Worm (Caenorhabditis elegans) whole organism, late embryonic: Measurements from ENCODE around the gene etr-1.

ENCODE experiments used
- C08G9.2 ChIP-seq: sonication (generic microtip); optimal IDR thresholded peaks from 2 replicates; lab custom pipeline; 2016; ENCODE audit warnings: mild to moderate bottlenecking, missing genetic modification characterization, moderate library complexity, missing compliant biosample characterization
- F13H6.1 ChIP-seq: sonication (generic microtip); optimal IDR thresholded peaks from 2 replicates; lab custom pipeline; 2016; ENCODE audit warnings: missing genetic modification characterization, missing compliant biosample characterization
- K02D7.2 ChIP-seq: sonication (generic microtip); optimal IDR thresholded peaks from 2 replicates; lab custom pipeline; 2017; ENCODE audit warnings: mild to moderate bottlenecking, missing genetic modification characterization, missing compliant biosample characterization
- T23F11.4 ChIP-seq: fragments of 200-800 bp; sonication (Bioruptor generic); optimal IDR thresholded peaks from 2 replicates; lab custom pipeline; 2018; ENCODE audit warnings: mild to moderate bottlenecking, missing genetic modification characterization, missing compliant biosample characterization
- Y22D7AL.16 ChIP-seq: sonication (generic microtip); optimal IDR thresholded peaks from 2 replicates; lab custom pipeline; 2016; ENCODE audit warnings: missing genetic modification characterization, missing compliant biosample characterization
- ahr-1 ChIP-seq: sonication (generic microtip); optimal IDR thresholded peaks from 2 replicates; lab custom pipeline; 2016; ENCODE audit warnings: missing genetic modification characterization, missing compliant biosample characterization
- ama-1 ChIP-seq: fragments of 150-350 bp; optimal IDR thresholded peaks from 2 replicates; lab custom pipeline; 2014
- ceh-14 ChIP-seq: sonication (generic microtip); optimal IDR thresholded peaks from 2 replicates; lab custom pipeline; 2016; ENCODE audit warnings: missing genotype, missing genetic modification characterization, missing compliant biosample characterization
- ceh-18 ChIP-seq: sonication (generic microtip); optimal IDR thresholded peaks from 2 replicates; lab custom pipeline; 2016; ENCODE audit warnings: missing genetic modification characterization, missing compliant biosample characterization
- ceh-22 ChIP-seq: sonication (generic microtip); optimal IDR thresholded peaks from 2 replicates; lab custom pipeline; 2017; ENCODE audit warnings: missing biosample characterization, missing genetic modification characterization
- ceh-30 ChIP-seq: fragments of 150-350 bp; optimal IDR thresholded peaks from 2 replicates; lab custom pipeline; 2014; ENCODE audit warnings: missing biosample characterization, missing genetic modification characterization
- ceh-31 ChIP-seq: sonication (generic microtip); optimal IDR thresholded peaks from 2 replicates; lab custom pipeline; 2016; ENCODE audit warnings: missing genetic modification characterization, missing compliant biosample characterization
- ceh-48 ChIP-seq: sonication (generic microtip); optimal IDR thresholded peaks from 2 replicates; lab custom pipeline; 2016; ENCODE audit warnings: missing genetic modification characterization, inconsistent platforms, missing compliant biosample characterization
- ceh-6 ChIP-seq: fragments of 200-800 bp; sonication (Bioruptor generic); optimal IDR thresholded peaks from 2 replicates; lab custom pipeline; 2018; ENCODE audit warnings: mild to moderate bottlenecking, missing genetic modification characterization, missing compliant biosample characterization
- ceh-9 ChIP-seq: sonication (generic microtip); optimal IDR thresholded peaks from 2 replicates; lab custom pipeline; 2016; ENCODE audit warnings: mild to moderate bottlenecking, missing genetic modification characterization, inconsistent platforms, missing compliant biosample characterization
- che-1 ChIP-seq: sonication (generic microtip); optimal IDR thresholded peaks from 2 replicates; lab custom pipeline; 2016; ENCODE audit warnings: mild to moderate bottlenecking, missing genetic modification characterization, missing compliant biosample characterization
- dmd-4 ChIP-seq: sonication (generic microtip); optimal IDR thresholded peaks from 2 replicates; lab custom pipeline; 2016; ENCODE audit warnings: borderline replicate concordance, missing genetic modification characterization, missing compliant biosample characterization
- dve-1 ChIP-seq: sonication (generic microtip); optimal IDR thresholded peaks from 2 replicates; lab custom pipeline; 2017; ENCODE audit warnings: antibody characterized with exemption, mild to moderate bottlenecking, missing genetic modification characterization, missing compliant biosample characterization
- elt-2 ChIP-seq: sonication (generic microtip); optimal IDR thresholded peaks from 2 replicates; lab custom pipeline; 2016; ENCODE audit warnings: missing genetic modification reagents, missing genetic modification characterization, missing compliant biosample characterization
- fkh-6 ChIP-seq: sonication (generic microtip); optimal IDR thresholded peaks from 2 replicates; lab custom pipeline; 2016; ENCODE audit warnings: missing genetic modification characterization, missing compliant biosample characterization
- gmeb-2 ChIP-seq: sonication (generic microtip); optimal IDR thresholded peaks from 2 replicates; lab custom pipeline; 2016; ENCODE audit warnings: missing genetic modification characterization, inconsistent platforms, missing compliant biosample characterization
- hlh-13 ChIP-seq: fragments of 200-800 bp; sonication (Bioruptor generic); optimal IDR thresholded peaks from 2 replicates; lab custom pipeline; 2018; ENCODE audit warnings: mild to moderate bottlenecking, missing genetic modification characterization, missing compliant biosample characterization
- hlh-15 ChIP-seq: sonication (generic microtip); optimal IDR thresholded peaks from 2 replicates; lab custom pipeline; 2016; ENCODE audit warnings: missing genetic modification characterization, missing compliant biosample characterization
- hlh-8 ChIP-seq: sonication (generic microtip); optimal IDR thresholded peaks from 2 replicates; lab custom pipeline; 2016; ENCODE audit warnings: missing genotype, missing genetic modification characterization, missing compliant biosample characterization
- lim-6 ChIP-seq: sonication (generic microtip); optimal IDR thresholded peaks from 2 replicates; lab custom pipeline; 2016; ENCODE audit warnings: missing genetic modification characterization, missing compliant biosample characterization
- lin-11 ChIP-seq: fragments of 200-800 bp; sonication (Bioruptor generic); optimal IDR thresholded peaks from 2 replicates; lab custom pipeline; 2018; ENCODE audit warnings: mild to moderate bottlenecking, missing genetic modification characterization, missing compliant biosample characterization
- mec-3 ChIP-seq: sonication (generic microtip); optimal IDR thresholded peaks from 2 replicates; lab custom pipeline; 2016; ENCODE audit warnings: borderline replicate concordance, missing genetic modification characterization, missing compliant biosample characterization
- nfya-1 ChIP-seq: sonication (generic microtip); optimal IDR thresholded peaks from 2 replicates; lab custom pipeline; 2017; ENCODE audit warnings: missing genetic modification characterization, mild to moderate bottlenecking, missing compliant biosample characterization, antibody characterized with exemption, moderate library complexity
- nhr-11 ChIP-seq: fragments of 150-350 bp; optimal IDR thresholded peaks from 2 replicates; lab custom pipeline; 2014; ENCODE audit warnings: missing biosample characterization, missing genetic modification characterization
- npax-4 ChIP-seq: sonication (generic microtip); optimal IDR thresholded peaks from 2 replicates; lab custom pipeline; 2016; ENCODE audit warnings: missing genetic modification characterization, missing compliant biosample characterization
- pag-3 ChIP-seq: sonication (generic microtip); optimal IDR thresholded peaks from 2 replicates; lab custom pipeline; 2016; ENCODE audit warnings: missing compliant biosample characterization, missing genetic modification characterization, borderline replicate concordance
- pat-9 ChIP-seq: fragments of 200-800 bp; sonication (Bioruptor generic); optimal IDR thresholded peaks from 2 replicates; lab custom pipeline; 2018; ENCODE audit warnings: mild to moderate bottlenecking, missing genetic modification characterization, moderate library complexity, missing compliant biosample characterization
- pax-1 ChIP-seq: fragments of 150-350 bp; optimal IDR thresholded peaks from 2 replicates; lab custom pipeline; 2014; ENCODE audit warnings: missing biosample characterization, missing genetic modification characterization
- pha-2 ChIP-seq: sonication (generic microtip); optimal IDR thresholded peaks from 2 replicates; lab custom pipeline; 2017; ENCODE audit warnings: mild to moderate bottlenecking, missing genetic modification characterization, missing compliant biosample characterization
- pha-4 ChIP-seq: fragments of 150-350 bp; optimal IDR thresholded peaks from 2 replicates; lab custom pipeline; 2018; ENCODE audit warnings: missing biosample characterization, missing genetic modification reagents, missing genetic modification characterization
- pros-1 ChIP-seq: fragments of 150-350 bp; optimal IDR thresholded peaks from 2 replicates; lab custom pipeline; 2014; ENCODE audit warnings: missing biosample characterization, missing genetic modification reagents, missing genetic modification characterization
- rnt-1 ChIP-seq: sonication (generic microtip); optimal IDR thresholded peaks from 2 replicates; lab custom pipeline; 2016; ENCODE audit warnings: missing genetic modification characterization, missing compliant biosample characterization
- sdc-2 ChIP-seq: sonication (generic microtip); optimal IDR thresholded peaks from 2 replicates; lab custom pipeline; 2016; ENCODE audit warnings: missing genotype, missing genetic modification characterization, missing compliant biosample characterization
- ttx-3 ChIP-seq: sonication (generic microtip); optimal IDR thresholded peaks from 2 replicates; lab custom pipeline; 2016; ENCODE audit warnings: missing genetic modification reagents, missing genetic modification characterization, missing compliant biosample characterization
- unc-42 ChIP-seq: sonication (generic microtip); optimal IDR thresholded peaks from 2 replicates; lab custom pipeline; 2016; ENCODE audit warnings: missing genotype, missing genetic modification characterization, missing compliant biosample characterization
- unc-55 ChIP-seq: sonication (generic microtip); optimal IDR thresholded peaks from 2 replicates; lab custom pipeline; 2017; ENCODE audit warnings: missing biosample characterization, missing genetic modification reagents, missing genetic modification characterization
- zip-5 ChIP-seq: sonication (generic microtip); optimal IDR thresholded peaks from 2 replicates; lab custom pipeline; 2016; ENCODE audit warnings: missing genetic modification characterization, missing compliant biosample characterization
- ztf-16 ChIP-seq: sonication (generic microtip); optimal IDR thresholded peaks from 2 replicates; lab custom pipeline; 2017; ENCODE audit warnings: missing genetic modification characterization, missing compliant biosample characterization

The etr-1 gene

ce11 chrII:156999-157499 is 5.1 kb upstream of the etr-1 start:
- TF ChIP-seq elt-2 (tag; lab: Kevin White, UChicago) (peak; percentile 65), ceh-9 (tag; lab: Kevin White, UChicago) (no peak)

ce11 chrII:158004-158731 is 4.0 kb upstream of the etr-1 start:
- TF ChIP-seq unc-42 (tag; lab: Kevin White, UChicago) (peak; percentile 93), pha-4 (tag; lab: Kevin White, UChicago) (no peak), hlh-13 (GFP tag; lab: Kevin White, UChicago) (no peak), ceh-48 (tag; lab: Kevin White, UChicago) (no peak), rnt-1 (peak; percentile 5), pax-1 (tag; lab: Kevin White, UChicago) (no peak), dmd-4 (peak; percentile 21)

- TF ChIP-seq ceh-14 (tag; lab: Kevin White, UChicago) (no peak), elt-2 (tag; lab: Kevin White, UChicago) (peak; percentile 5), Y22D7AL.16 (tag; lab: Kevin White, UChicago) (no peak), ttx-3 (tag; lab: Kevin White, UChicago) (no peak), hlh-15 (tag; lab: Kevin White, UChicago) (no peak), gmeb-2 (tag; lab: Kevin White, UChicago) (no peak), T23F11.4 (GFP tag; lab: Kevin White, UChicago) (no peak), zip-5 (tag; lab: Kevin White, UChicago) (no peak), fkh-6 (no peak), C08G9.2 (no peak), npax-4 (tag; lab: Kevin White, UChicago) (no peak), che-1 (tag; lab: Kevin White, UChicago) (no peak), ztf-16 (tag; lab: Kevin White, UChicago) (no peak), ceh-6 (GFP tag; lab: Kevin White, UChicago) (no peak), F13H6.1 (tag; lab: Kevin White, UChicago) (no peak), ceh-48 (tag; lab: Kevin White, UChicago) (no peak), ahr-1 (tag; lab: Kevin White, UChicago) (no peak), dmd-4 (no peak), ceh-22 (tag; lab: Kevin White, UChicago) (no peak), ceh-31 (no peak), lin-11 (no peak), hlh-8 (no peak), pag-3 (tag; lab: Kevin White, UChicago) (no peak), pros-1 (tag; lab: Kevin White, UChicago) (no peak), hlh-13 (GFP tag; lab: Kevin White, UChicago) (no peak), sdc-2 (tag; lab: Kevin White, UChicago) (no peak), nfya-1 (tag; lab: Kevin White, UChicago) (peak; percentile 62), K02D7.2 (tag; lab: Kevin White, UChicago) (no peak), pat-9 (no peak), ceh-18 (peak; percentile 22), ama-1 (lab: Kevin White, UChicago) (no peak), mec-3 (tag; lab: Kevin White, UChicago) (no peak), dve-1 (tag; lab: Kevin White, UChicago) (peak; percentile 28), ceh-30 (no peak), unc-55 (peak; percentile 64), lim-6 (tag; lab: Kevin White, UChicago) (no peak), pha-2 (no peak), nhr-11 (tag; lab: Kevin White, UChicago) (no peak), ceh-9 (tag; lab: Kevin White, UChicago) (no peak)
- TF ChIP-seq, all 69 proteins: peak for 5
These were observed 2.8 kb upstream of the etr-1 start for ce11 chrII:159294-159922.
